Worm (Caenorhabditis elegans) whole organism, early embryonic: Measurements from ENCODE around the gene ttbk-2.1.
"Not testable (repeated sequence)": the region's sequence is repeated elsewhere in the genome, so short reads cannot be mapped to it uniquely, and the experiment has no call there.

ENCODE experiments used
- B0310.2 ChIP-seq: sonication (generic microtip); optimal IDR thresholded peaks from 2 replicates; lab custom pipeline; 2016; ENCODE audit warnings: mild to moderate bottlenecking, missing genetic modification characterization, missing compliant biosample characterization
- F13C5.2 ChIP-seq: sonication (generic microtip); optimal IDR thresholded peaks from 2 replicates; lab custom pipeline; 2017; ENCODE audit warnings: mild to moderate bottlenecking, missing genetic modification characterization, inconsistent platforms, missing compliant biosample characterization
- aly-1 ChIP-seq: sonication (generic microtip); optimal IDR thresholded peaks from 2 replicates; lab custom pipeline; 2016; ENCODE audit warnings: missing genetic modification characterization, missing compliant biosample characterization
- ama-1 ChIP-seq: fragments of 150-350 bp; optimal IDR thresholded peaks from 2 replicates; lab custom pipeline; 2014
- ceh-13 ChIP-seq: fragments of 200-800 bp; sonication (Bioruptor generic); optimal IDR thresholded peaks from 2 replicates; lab custom pipeline; 2018; ENCODE audit warnings: mild to moderate bottlenecking, missing genetic modification characterization, missing compliant biosample characterization
- ceh-36 ChIP-seq: sonication (generic microtip); optimal IDR thresholded peaks from 2 replicates; lab custom pipeline; 2016; ENCODE audit warnings: missing genetic modification characterization, inconsistent platforms, missing compliant biosample characterization
- ets-7 ChIP-seq: sonication (generic microtip); optimal IDR thresholded peaks from 2 replicates; lab custom pipeline; 2016; ENCODE audit warnings: missing genotype, missing genetic modification characterization, missing compliant biosample characterization
- flt-1 ChIP-seq: fragments of 200-800 bp; sonication (Bioruptor generic); IDR thresholded peaks from 2 replicates; pipeline ENCODE4 v1.3.6; 2022; ENCODE audit warnings: missing genetic modification characterization, missing compliant biosample characterization
- hmbx-1 ChIP-seq: sonication (generic microtip); optimal IDR thresholded peaks from 2 replicates; lab custom pipeline; 2016; ENCODE audit warnings: mild to moderate bottlenecking, missing genetic modification characterization, missing compliant biosample characterization
- hmg-4 ChIP-seq: fragments of 200-800 bp; sonication (Bioruptor generic); optimal IDR thresholded peaks from 2 replicates; lab custom pipeline; 2018; ENCODE audit warnings: mild to moderate bottlenecking, missing genetic modification characterization, missing compliant biosample characterization
- hnd-1 ChIP-seq: sonication (generic microtip); optimal IDR thresholded peaks from 2 replicates; lab custom pipeline; 2016; ENCODE audit warnings: missing genetic modification characterization, missing compliant biosample characterization
- pes-1 ChIP-seq: fragments of 200-800 bp; sonication (Bioruptor generic); IDR thresholded peaks from 2 replicates; pipeline ENCODE4 v1.3.6; 2022; ENCODE audit warnings: missing genetic modification reagents, missing genetic modification characterization, missing compliant biosample characterization
- scrt-1 ChIP-seq: fragments of 200-800 bp; sonication (Bioruptor generic); IDR thresholded peaks from 2 replicates; pipeline ENCODE4 v1.3.6; 2022; ENCODE audit warnings: missing genetic modification characterization, missing compliant biosample characterization
- sea-1 ChIP-seq: fragments of 200-800 bp; sonication (Bioruptor generic); conservative IDR thresholded peaks from 2 replicates; pipeline ENCODE4 v1.3.6; 2022; ENCODE audit warnings: missing genetic modification characterization, missing compliant biosample characterization
- tbx-11 ChIP-seq: fragments of 200-800 bp; sonication (Bioruptor generic); IDR thresholded peaks from 2 replicates; pipeline ENCODE4 v1.3.6; 2022; ENCODE audit warnings: missing genetic modification characterization, missing compliant biosample characterization
- tbx-37 ChIP-seq: fragments of 200-800 bp; sonication (Bioruptor generic); conservative IDR thresholded peaks from 2 replicates; pipeline ENCODE4 v1.3.6; 2022; ENCODE audit warnings: missing genetic modification reagents, missing genetic modification characterization, missing compliant biosample characterization
- tra-4 ChIP-seq: sonication (generic microtip); optimal IDR thresholded peaks from 2 replicates; lab custom pipeline; 2017; ENCODE audit warnings: missing genetic modification characterization, missing compliant biosample characterization

Gene ttbk-2.1

DNA sequence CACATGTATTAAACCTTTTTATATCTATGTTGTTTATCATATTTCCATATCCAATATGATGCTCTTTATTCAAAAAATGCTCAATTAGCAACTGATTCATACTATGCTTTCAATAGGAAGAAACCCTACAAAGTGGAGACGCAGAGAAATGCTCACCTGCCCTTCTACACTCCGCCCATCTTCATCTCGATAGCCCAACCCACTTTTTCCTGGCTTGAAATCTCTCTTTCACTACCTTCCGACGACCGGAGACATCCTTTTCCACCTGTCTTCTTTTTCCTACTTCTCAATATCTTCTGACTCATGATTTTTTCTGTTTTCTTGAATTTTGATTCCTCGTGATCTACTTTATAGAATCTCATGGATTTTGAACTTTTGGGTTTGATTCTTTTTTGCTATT is 30.4 kb downstream of the ttbk-2.1 start:
- no peak for TF ChIP-seq pes-1 (GFP tag; lab: Robert Waterston, UW)
- no peak for TF ChIP-seq B0310.2 (tag; lab: Kevin White, UChicago)
- TF ChIP-seq tbx-11 (GFP tag; lab: Robert Waterston, UW), result no peak
- TF ChIP-seq ama-1 (lab: Kevin White, UChicago), result no peak
- no peak for TF ChIP-seq hmbx-1 (tag; lab: Kevin White, UChicago)
- no peak for TF ChIP-seq hmg-4 (GFP tag; lab: Kevin White, UChicago)
- no peak for TF ChIP-seq tbx-37
- TF ChIP-seq flt-1 (GFP tag; lab: Robert Waterston, UW), result no peak
- no peak for TF ChIP-seq hnd-1 (tag; lab: Kevin White, UChicago)
- no peak for TF ChIP-seq F13C5.2 (tag; lab: Kevin White, UChicago)
- no peak for TF ChIP-seq ceh-13
- TF ChIP-seq aly-1 (tag; lab: Kevin White, UChicago), result no peak
- no peak for TF ChIP-seq sea-1 (GFP tag; lab: Robert Waterston, UW)
- TF ChIP-seq ets-7 (tag; lab: Kevin White, UChicago), result no peak

DNA sequence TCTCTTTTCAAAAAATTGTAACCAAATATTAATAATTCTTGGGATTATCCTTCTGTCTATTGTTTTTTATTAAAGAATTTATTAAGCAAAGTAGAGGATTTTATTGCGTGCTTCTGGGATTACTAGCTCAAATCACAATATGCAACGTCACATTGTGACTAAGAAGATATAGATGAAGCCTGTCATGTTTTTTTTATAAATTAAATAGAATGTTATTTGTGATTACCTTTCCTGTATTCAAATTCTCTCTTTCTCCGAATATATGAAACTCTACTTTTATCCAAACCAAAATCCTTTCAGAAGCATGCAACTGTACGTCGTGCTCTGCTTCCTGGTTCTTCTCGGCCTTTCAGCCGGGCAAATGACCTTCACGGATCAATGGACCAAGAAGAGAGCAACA is 32.1 kb downstream of the ttbk-2.1 start, which contains the start of gene nlp-47:
nlp-47 (plus strand) TSS at position 301 of the 400 bp plus-strand sequence.
- no peak for TF ChIP-seq B0310.2 (tag; lab: Kevin White, UChicago)
- no peak for TF ChIP-seq ceh-36 (tag; lab: Kevin White, UChicago)
- TF ChIP-seq ceh-13, result no peak
- no peak for TF ChIP-seq hmg-4 (GFP tag; lab: Kevin White, UChicago)
- no peak for TF ChIP-seq tra-4
- TF ChIP-seq hnd-1 (tag; lab: Kevin White, UChicago), result no peak
- no peak for TF ChIP-seq ets-7 (tag; lab: Kevin White, UChicago)
- no peak for TF ChIP-seq scrt-1 (GFP tag; lab: Robert Waterston, UW)
- no peak for TF ChIP-seq tbx-11 (GFP tag; lab: Robert Waterston, UW)
- TF ChIP-seq sea-1 (GFP tag; lab: Robert Waterston, UW), result no peak
- TF ChIP-seq ama-1 (lab: Kevin White, UChicago), result no peak

DNA sequence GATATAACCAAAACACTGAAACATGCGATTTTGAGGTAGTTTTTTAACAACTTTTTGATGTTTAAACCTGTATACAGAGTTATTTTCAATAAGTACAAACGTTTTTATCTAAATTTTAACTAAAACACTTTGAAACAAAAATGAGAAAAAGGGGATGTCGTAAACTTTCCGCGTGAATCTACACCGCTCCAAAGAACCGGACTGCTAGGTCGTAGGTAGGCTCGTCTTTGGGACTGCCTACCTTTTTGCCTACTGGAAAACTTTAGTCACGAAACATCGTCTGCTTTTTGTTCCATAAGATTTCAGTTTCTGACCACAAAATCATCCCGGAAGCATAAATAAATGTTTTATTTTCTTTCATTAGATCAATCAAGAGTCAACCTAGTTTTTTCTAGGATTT is 32.7 kb downstream of the ttbk-2.1 start:
- TF ChIP-seq scrt-1 (GFP tag; lab: Robert Waterston, UW), result no peak
- TF ChIP-seq hnd-1 (tag; lab: Kevin White, UChicago), result no peak
- no peak for TF ChIP-seq ama-1 (lab: Kevin White, UChicago)
- no peak for TF ChIP-seq pes-1 (GFP tag; lab: Robert Waterston, UW)
- no peak for TF ChIP-seq flt-1 (GFP tag; lab: Robert Waterston, UW)
- TF ChIP-seq aly-1 (tag; lab: Kevin White, UChicago), result no peak
- no peak for TF ChIP-seq ets-7 (tag; lab: Kevin White, UChicago)
- TF ChIP-seq ceh-36 (tag; lab: Kevin White, UChicago), result no peak
- no peak for TF ChIP-seq hmbx-1 (tag; lab: Kevin White, UChicago)
- no peak for TF ChIP-seq tbx-11 (GFP tag; lab: Robert Waterston, UW)
- no peak for TF ChIP-seq tbx-37
- no peak for TF ChIP-seq hmg-4 (GFP tag; lab: Kevin White, UChicago)
- no peak for TF ChIP-seq sea-1 (GFP tag; lab: Robert Waterston, UW)
- no peak for TF ChIP-seq B0310.2 (tag; lab: Kevin White, UChicago)

DNA sequence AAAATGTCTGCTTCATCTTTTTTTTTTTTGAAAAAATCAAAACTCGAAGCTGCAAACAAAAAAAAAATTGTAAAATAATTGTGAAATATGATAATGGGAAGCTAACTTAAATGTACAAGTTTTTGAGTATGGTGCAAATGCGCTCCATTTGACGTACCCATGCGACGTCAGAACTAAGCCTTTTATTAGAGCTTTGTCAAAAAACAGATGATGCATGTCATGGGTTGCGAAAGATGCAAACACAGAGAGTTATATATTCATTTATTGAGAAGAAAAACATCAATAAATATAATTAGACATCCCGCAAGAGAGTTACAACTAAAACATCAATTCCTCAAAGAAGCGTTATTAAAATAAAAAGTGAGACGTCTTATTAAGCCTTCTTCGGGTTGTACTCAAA is 36.0 kb downstream of the ttbk-2.1 start:
- no peak for TF ChIP-seq ets-7 (tag; lab: Kevin White, UChicago)
- no peak for TF ChIP-seq hmg-4 (GFP tag; lab: Kevin White, UChicago)
- no peak for TF ChIP-seq F13C5.2 (tag; lab: Kevin White, UChicago)
- no peak for TF ChIP-seq tbx-37
- TF ChIP-seq B0310.2 (tag; lab: Kevin White, UChicago), result no peak
- no peak for TF ChIP-seq aly-1 (tag; lab: Kevin White, UChicago)
- TF ChIP-seq ceh-36 (tag; lab: Kevin White, UChicago), result no peak
- TF ChIP-seq tbx-11 (GFP tag; lab: Robert Waterston, UW), result no peak
- TF ChIP-seq hmbx-1 (tag; lab: Kevin White, UChicago), result no peak
- no peak for TF ChIP-seq scrt-1 (GFP tag; lab: Robert Waterston, UW)
- no peak for TF ChIP-seq hnd-1 (tag; lab: Kevin White, UChicago)
- no peak for TF ChIP-seq ama-1 (lab: Kevin White, UChicago)

DNA sequence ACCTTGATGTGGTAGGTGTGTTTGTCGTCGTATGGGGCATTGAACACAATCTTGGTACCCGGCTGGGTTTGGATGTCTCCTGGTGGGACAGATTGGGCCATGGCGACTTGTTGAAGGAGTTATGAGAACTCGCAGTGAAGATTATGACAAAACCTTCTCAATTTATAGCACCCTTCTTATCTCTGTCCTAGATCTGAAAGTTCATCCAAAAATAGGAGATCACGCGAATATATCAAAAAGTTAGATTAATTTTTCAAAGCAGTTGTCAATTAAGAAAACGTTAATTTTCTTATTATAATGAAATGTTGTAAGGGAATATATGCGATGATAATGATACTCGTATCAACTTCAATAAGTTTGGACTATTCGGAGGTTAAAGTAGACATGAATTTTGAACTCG is 36.8 kb downstream of the ttbk-2.1 start, which contains the start of gene msp-51:
msp-51 (minus strand) TSS at position 101 of the 400 bp plus-strand sequence.
- TF ChIP-seq ama-1 (lab: Kevin White, UChicago); tbx-11 (GFP tag; lab: Robert Waterston, UW); ceh-13: not testable (repeated sequence)

DNA sequence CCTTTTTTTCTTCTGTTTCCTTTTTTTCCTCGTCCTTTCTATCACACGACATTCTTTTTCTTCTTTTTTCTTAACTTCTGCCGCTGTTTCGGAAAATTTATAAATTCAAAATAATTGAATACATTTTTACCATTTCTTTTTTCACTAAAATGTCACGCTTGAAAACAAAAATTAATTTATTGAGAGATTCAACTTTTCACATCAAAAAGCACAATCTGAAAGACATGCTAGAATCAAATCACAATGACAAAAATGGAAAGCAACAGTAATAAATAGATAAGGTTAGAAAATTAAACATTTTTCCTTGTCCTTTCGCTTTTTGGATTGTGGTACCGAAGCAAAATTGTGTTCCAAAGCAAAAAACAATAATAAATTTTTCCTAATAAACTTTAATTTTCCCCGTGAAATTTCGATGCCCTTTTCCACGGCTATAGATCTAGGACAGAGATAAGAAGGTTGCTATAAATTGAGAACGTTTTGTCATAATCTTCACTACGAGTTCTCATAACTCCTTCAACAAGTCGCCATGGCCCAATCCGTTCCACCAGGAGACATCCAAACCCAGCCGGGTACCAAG is 39.0 kb downstream of the ttbk-2.1 start, which contains the start of the genes ZK354.6 and msp-113:
ZK354.6 (minus strand) TSS at position 101 of the 577 bp plus-strand sequence.
msp-113 (plus strand) TSS at position 527 of the 577 bp plus-strand sequence.
- TF ChIP-seq pes-1 (GFP tag; lab: Robert Waterston, UW), result no peak
- TF ChIP-seq ceh-36 (tag; lab: Kevin White, UChicago), result no peak
- TF ChIP-seq ets-7 (tag; lab: Kevin White, UChicago), result no peak
- no peak for TF ChIP-seq scrt-1 (GFP tag; lab: Robert Waterston, UW)
- no peak for TF ChIP-seq F13C5.2 (tag; lab: Kevin White, UChicago)
- no peak for TF ChIP-seq tbx-37
- TF ChIP-seq aly-1 (tag; lab: Kevin White, UChicago), result no peak
- TF ChIP-seq tra-4, result no peak
- no peak for TF ChIP-seq ama-1 (lab: Kevin White, UChicago)
- no peak for TF ChIP-seq hmbx-1 (tag; lab: Kevin White, UChicago)

DNA sequence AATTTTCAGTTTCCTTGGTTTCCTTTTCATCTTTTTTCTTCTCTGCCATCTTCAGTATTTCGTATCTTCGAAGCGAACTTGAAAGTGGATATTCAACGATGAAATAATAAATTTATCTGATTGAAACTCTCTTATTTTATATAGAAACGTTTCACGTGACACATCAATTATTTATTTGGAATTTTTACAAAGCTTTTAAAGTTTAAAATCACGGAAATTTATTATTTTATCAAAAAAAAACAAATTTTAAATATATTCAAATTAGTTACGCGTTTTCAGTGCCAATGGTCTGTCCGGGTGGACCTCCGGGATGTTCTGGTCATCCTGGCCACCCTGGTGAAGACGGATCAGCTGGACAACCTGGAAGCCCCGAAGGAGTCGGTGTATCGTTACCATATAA is 44.5 kb downstream of the ttbk-2.1 start, which contains the start of gene ZK354.7:
ZK354.7 (minus strand) TSS at position 101 of the 400 bp plus-strand sequence.
- TF ChIP-seq aly-1 (tag; lab: Kevin White, UChicago) (no peak), tbx-11 (GFP tag; lab: Robert Waterston, UW) (no peak), F13C5.2 (tag; lab: Kevin White, UChicago) (no peak), ceh-36 (tag; lab: Kevin White, UChicago) (no peak), ceh-13 (no peak), scrt-1 (GFP tag; lab: Robert Waterston, UW) (no peak)
